Worm (Caenorhabditis elegans) whole organism, young adult: Measurements from ENCODE around the gene mksr-2.

Experiments
- C17E4.6 ChIP-seq: fragments of 200-800 bp; sonication (Bioruptor generic); IDR thresholded peaks from 2 replicates; pipeline ENCODE4 v1.3.6; 2022; ENCODE audit warnings: missing genetic modification reagents, missing genetic modification characterization, missing compliant biosample characterization
- ama-1 ChIP-seq, 3 experiments: fragments of 150-350 bp in 1 of 3; sonication (generic microtip) in 2 of 3; optimal IDR thresholded peaks; 2 replicates each; lab custom pipeline; 2014 to 2018; ENCODE audit warnings: missing biosample characterization in 2 of 3, missing genetic modification characterization in 2 of 3, missing genetic modification reagents in 2 of 3
- aptf-3 ChIP-seq: fragments of 200-800 bp; sonication (Bioruptor generic); IDR thresholded peaks from 2 replicates; pipeline ENCODE4 v1.3.6; 2022; ENCODE audit warnings: missing genetic modification characterization, missing compliant biosample characterization
- attf-5 ChIP-seq: fragments of 200-800 bp; sonication (Bioruptor generic); optimal IDR thresholded peaks from 2 replicates; lab custom pipeline; 2018; ENCODE audit warnings: mild to moderate bottlenecking, missing genetic modification characterization, missing compliant biosample characterization
- die-1 ChIP-seq: sonication (generic microtip); optimal IDR thresholded peaks from 2 replicates; lab custom pipeline; 2016; ENCODE audit warnings: missing genotype, mild to moderate bottlenecking, missing genetic modification characterization, missing compliant biosample characterization
- gei-17 ChIP-seq: fragments of 200-800 bp; sonication (Bioruptor generic); optimal IDR thresholded peaks from 2 replicates; lab custom pipeline; 2018; ENCODE audit warnings: mild to moderate bottlenecking, missing genetic modification characterization, missing compliant biosample characterization
- hlh-26 ChIP-seq: fragments of 200-800 bp; sonication (Bioruptor generic); conservative IDR thresholded peaks from 2 replicates; pipeline ENCODE4 v1.3.6; 2022; ENCODE audit warnings: missing genetic modification reagents, missing genetic modification characterization, missing compliant biosample characterization
- madf-8 ChIP-seq: fragments of 200-800 bp; sonication (Bioruptor generic); conservative IDR thresholded peaks from 2 replicates; pipeline ENCODE4 v1.3.6; 2022; ENCODE audit warnings: missing genetic modification reagents, missing genetic modification characterization, missing compliant biosample characterization
- mcd-1 ChIP-seq: fragments of 200-800 bp; sonication (Bioruptor generic); IDR thresholded peaks from 2 replicates; pipeline ENCODE4 v1.3.6; 2022; ENCODE audit warnings: missing genetic modification reagents, missing genetic modification characterization, missing compliant biosample characterization
- mes-4 ChIP-seq: sonication (generic microtip); optimal IDR thresholded peaks from 2 replicates; lab custom pipeline; 2016; ENCODE audit warnings: missing genotype, missing genetic modification characterization, missing compliant biosample characterization
- nhr-80 ChIP-seq: sonication (generic microtip); optimal IDR thresholded peaks from 2 replicates; lab custom pipeline; 2016; ENCODE audit warnings: missing genetic modification characterization, missing compliant biosample characterization
- tbx-9 ChIP-seq: sonication (generic microtip); optimal IDR thresholded peaks from 2 replicates; lab custom pipeline; 2016; ENCODE audit warnings: borderline replicate concordance, missing genetic modification characterization, inconsistent platforms, missing compliant biosample characterization
- unc-62 ChIP-seq: fragments of 150-350 bp; optimal IDR thresholded peaks from 2 replicates; lab custom pipeline; 2014; ENCODE audit warnings: missing biosample characterization, missing genetic modification reagents, missing genetic modification characterization

DNA sequence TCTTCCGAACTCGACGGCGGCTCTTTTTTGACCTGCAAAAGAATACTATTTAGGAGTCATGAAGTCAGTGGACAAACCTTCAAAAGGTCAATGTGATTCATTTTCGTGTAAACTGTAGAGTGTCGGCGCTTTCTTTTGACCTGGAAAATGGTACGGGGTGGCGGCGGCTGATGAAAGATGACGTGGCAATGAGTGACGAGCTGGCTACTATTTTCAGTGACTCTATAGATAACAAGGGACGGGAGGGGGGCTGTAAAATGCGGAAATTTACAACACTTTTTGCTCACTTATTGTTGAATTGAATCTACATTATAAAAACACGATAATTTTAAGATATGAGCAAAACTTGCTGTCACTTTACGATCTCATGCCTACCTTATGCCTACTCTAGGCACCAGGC lies 6.2 kb downstream of the mksr-2 start, which contains the start of gene lin-1:
- TF ChIP-seq C17E4.6 (GFP tag; lab: Robert Waterston, UW): no peak
- no peak for TF ChIP-seq nhr-80
- no peak for TF ChIP-seq tbx-9 (tag; lab: Kevin White, UChicago)
- TF ChIP-seq aptf-3 (GFP tag; lab: Robert Waterston, UW): no peak
- no peak for TF ChIP-seq madf-8 (GFP tag; lab: Robert Waterston, UW)
- TF ChIP-seq hlh-26 (GFP tag; lab: Robert Waterston, UW): no peak
- no peak for TF ChIP-seq ama-1 (optimal IDR thresholded peaks at IDR 0.05; lab: Kevin White, UChicago)
- TF ChIP-seq ama-1 (GFP tag; optimal IDR thresholded peaks at IDR 0.05; lab: Kevin White, UChicago): no peak
- no peak for TF ChIP-seq attf-5 (GFP tag; lab: Kevin White, UChicago)
- TF ChIP-seq mes-4 (tag; lab: Kevin White, UChicago): no peak
- no peak for TF ChIP-seq mcd-1 (GFP tag; lab: Robert Waterston, UW)
- no peak for TF ChIP-seq die-1
- TF ChIP-seq unc-62: no peak
- TF ChIP-seq gei-17 (GFP tag; lab: Kevin White, UChicago): no peak
